Fruit fly (Drosophila melanogaster) whole organism: ENCODE data around the gene Rrp5.

ENCODE experiments used
- CG8478 ChIP-seq: fragments of >200 bp; optimal IDR thresholded peaks from 2 replicates; lab custom pipeline; 2018; ENCODE audit warnings: inconsistent platforms
- pan ChIP-seq: fragments of >200 bp; optimal IDR thresholded peaks from 2 replicates; lab custom pipeline; 2017
- psq ChIP-seq: fragments of >200 bp; optimal IDR thresholded peaks from 2 replicates; lab custom pipeline; 2017
- usp ChIP-seq: fragments of >200 bp; optimal IDR thresholded peaks from 2 replicates; lab custom pipeline; 2017; ENCODE audit warnings: missing biosample characterization, missing genetic modification characterization, mixed read lengths

DNA sequence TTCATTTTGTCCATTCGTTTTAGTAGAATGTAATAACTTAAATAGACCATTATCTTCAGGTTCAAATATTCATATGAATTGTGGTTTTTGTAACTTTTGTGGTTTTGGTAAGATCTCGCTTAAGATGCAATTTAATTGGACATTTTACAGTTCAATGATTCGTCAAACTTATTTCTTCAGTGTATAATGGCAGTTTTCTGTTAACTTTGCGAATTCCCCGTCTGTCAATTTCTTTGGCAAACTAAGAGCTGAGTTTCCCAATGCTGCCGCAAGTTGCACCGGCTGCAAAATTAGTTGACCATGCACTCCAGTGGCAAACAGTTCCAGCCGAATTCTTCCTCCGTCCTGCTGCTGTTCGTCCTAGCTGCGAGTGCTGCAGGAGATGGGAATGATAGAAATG, 43.4 kb upstream of the Rrp5 start, which contains the start of gene CG33342:
- TF ChIP-seq pan (lab: Kevin White, UChicago) (no peak), psq (no peak), usp (GFP tag; lab: Kevin White, UChicago) (no peak), CG8478 (lab: Kevin White, UChicago) (no peak)
